Worm (Caenorhabditis elegans): ENCODE data around the gene F17A2.13.
A peak's percentile ranks its signal among the peaks of the same experiment; 100 is the strongest.

The F17A2.13 gene

ce11 chrX:12365388-12365787 is 43.9 kb downstream of the F17A2.13 start, which contains the start of gene F19H6.4:
TSS of gene F19H6.4 (plus strand) at chrX:12365688.
- TF ChIP-seq K02D7.2 (tag; optimal IDR thresholded peaks at IDR 0.05), result no peak
- no peak for TF ChIP-seq pros-1 (tag; optimal IDR thresholded peaks at IDR 0.05)
- no peak for TF ChIP-seq fkh-10 (GFP tag; optimal IDR thresholded peaks at IDR 0.05)

- no peak for TF ChIP-seq ztf-16 (tag; optimal IDR thresholded peaks at IDR 0.05)
- TF ChIP-seq ceh-30 (tag; optimal IDR thresholded peaks at IDR 0.05), result no peak
- TF ChIP-seq hlh-30 (tag; optimal IDR thresholded peaks at IDR 0.05; ENCODE audit: insufficient read depth), result peak; percentile 36
- peak; percentile 40 for TF ChIP-seq sox-4 (tag; optimal IDR thresholded peaks at IDR 0.05)
- TF ChIP-seq pqm-1 (tag; optimal IDR thresholded peaks at IDR 0.05), result no peak
- peak; percentile 38 for TF ChIP-seq ceh-34 (tag; optimal IDR thresholded peaks at IDR 0.05)
- peak; percentile 56 for TF ChIP-seq fkh-10 (GFP tag; optimal IDR thresholded peaks at IDR 0.05)
- peak; percentile 1 for TF ChIP-seq fax-1 (tag; optimal IDR thresholded peaks at IDR 0.05)
- peak; percentile 46 for TF ChIP-seq gmeb-2 (tag; optimal IDR thresholded peaks at IDR 0.05)
- peak; percentile 21 for TF ChIP-seq ref-2 (tag; optimal IDR thresholded peaks at IDR 0.05)
- peak; percentile 56 for TF ChIP-seq ceh-18 (tag; optimal IDR thresholded peaks at IDR 0.05)
- TF ChIP-seq eyg-1 (tag; optimal IDR thresholded peaks at IDR 0.05), result no peak
- TF ChIP-seq ceh-45 (GFP tag; IDR thresholded peaks at IDR 0.05), result no peak
- no peak for TF ChIP-seq unc-3 (GFP tag; conservative IDR thresholded peaks at IDR 0.05)
- TF ChIP-seq unc-3 (tag; optimal IDR thresholded peaks at IDR 0.05), result peak; percentile 34
- no peak for TF ChIP-seq fkh-6 (tag; optimal IDR thresholded peaks at IDR 0.05)
- no peak for TF ChIP-seq hlh-15 (tag; optimal IDR thresholded peaks at IDR 0.05)
- TF ChIP-seq rnt-1 (tag; optimal IDR thresholded peaks at IDR 0.05), result peak; percentile 53
- TF ChIP-seq tbx-7 (tag; optimal IDR thresholded peaks at IDR 0.05), result no peak
- TF ChIP-seq nhr-232 (tag; optimal IDR thresholded peaks at IDR 0.05), result peak; percentile 43
- no peak for TF ChIP-seq elt-4 (tag; optimal IDR thresholded peaks at IDR 0.05)
- TF ChIP-seq unc-42 (tag; optimal IDR thresholded peaks at IDR 0.05), result no peak
- peak; percentile 38 for TF ChIP-seq nfya-1 (tag; optimal IDR thresholded peaks at IDR 0.05)
- peak; percentile 44 for TF ChIP-seq tbx-2 (tag; optimal IDR thresholded peaks at IDR 0.05)
- peak; percentile 61 for TF ChIP-seq hlh-6 (tag; optimal IDR thresholded peaks at IDR 0.05)
- TF ChIP-seq ama-1 (optimal IDR thresholded peaks at IDR 0.05), result no peak
- no peak for TF ChIP-seq F13H6.1 (tag; optimal IDR thresholded peaks at IDR 0.05)
- TF ChIP-seq syd-9 (tag; optimal IDR thresholded peaks at IDR 0.05), result peak; percentile 65
- TF ChIP-seq sox-2 (GFP tag; IDR thresholded peaks at IDR 0.05), result peak; percentile 33; the same call in 1 of the 2 replicates
- TF ChIP-seq dmd-4 (tag; optimal IDR thresholded peaks at IDR 0.05; ENCODE audit: borderline replicate concordance), result no peak
- TF ChIP-seq ceh-2 (tag; optimal IDR thresholded peaks at IDR 0.05), result peak; percentile 19
- TF ChIP-seq ceh-24 (tag; optimal IDR thresholded peaks at IDR 0.05), result no peak
- TF ChIP-seq pha-4 (tag; optimal IDR thresholded peaks at IDR 0.05), result no peak
- TF ChIP-seq lim-6 (tag; optimal IDR thresholded peaks at IDR 0.05), result no peak
- TF ChIP-seq unc-86 (tag; optimal IDR thresholded peaks at IDR 0.05), result no peak
- TF ChIP-seq elt-2 (tag; optimal IDR thresholded peaks at IDR 0.05), result peak; percentile 67
- TF ChIP-seq che-1 (tag; optimal IDR thresholded peaks at IDR 0.05), result peak; percentile 56
- TF ChIP-seq pax-1 (tag; optimal IDR thresholded peaks at IDR 0.05), result no peak
- TF ChIP-seq K09A11.1 (tag; optimal IDR thresholded peaks at IDR 0.05; ENCODE audit: insufficient read depth), result no peak
- TF ChIP-seq pag-3 (tag; optimal IDR thresholded peaks at IDR 0.05; ENCODE audit: borderline replicate concordance), result no peak
- TF ChIP-seq npax-4 (tag; optimal IDR thresholded peaks at IDR 0.05), result peak; percentile 15
- TF ChIP-seq ceh-19 (GFP tag; optimal IDR thresholded peaks at IDR 0.05), result peak; percentile 32
- peak; percentile 32 for TF ChIP-seq T23F11.4 (GFP tag; optimal IDR thresholded peaks at IDR 0.05)
- no peak for TF ChIP-seq ets-4 (tag; optimal IDR thresholded peaks at IDR 0.05)
- TF ChIP-seq ceh-6 (GFP tag; optimal IDR thresholded peaks at IDR 0.05), result peak; percentile 71
- TF ChIP-seq hlh-8 (tag; optimal IDR thresholded peaks at IDR 0.05), result no peak
- peak; percentile 29 for TF ChIP-seq Y22D7AL.16 (tag; optimal IDR thresholded peaks at IDR 0.05)
- no peak for TF ChIP-seq hlh-13 (GFP tag; optimal IDR thresholded peaks at IDR 0.05)
- peak; percentile 47 for TF ChIP-seq lin-11 (tag; optimal IDR thresholded peaks at IDR 0.05)
- no peak for TF ChIP-seq ceh-22 (tag; optimal IDR thresholded peaks at IDR 0.05)
These were observed 46.0 kb downstream of the F17A2.13 start for ce11 chrX:12367498-12367897.
